Worm (Caenorhabditis elegans): Measurements from ENCODE around the gene Y55B1BR.8.

Gene Y55B1BR.8

DNA sequence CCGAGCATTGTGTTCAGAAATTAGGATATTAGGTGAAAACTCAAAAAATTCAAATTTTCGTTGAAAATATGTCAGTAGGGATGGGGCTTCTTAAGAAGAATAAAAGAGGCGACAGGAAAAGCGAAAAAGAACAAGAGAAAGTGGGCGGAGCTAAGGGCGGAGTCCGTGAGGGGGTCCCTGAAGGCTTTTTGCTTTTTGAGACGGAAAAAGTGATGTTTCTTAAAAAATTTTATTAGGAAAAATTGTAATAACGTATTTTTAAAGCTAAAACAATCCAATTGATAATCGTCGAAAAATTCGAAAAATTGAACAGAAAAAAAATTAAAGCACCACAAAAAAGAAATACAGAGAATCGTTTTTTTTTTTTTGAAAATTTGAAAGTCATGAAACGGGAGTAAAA, 19.5 kb downstream of the Y55B1BR.8 start, which contains the start of gene Y55B1BR.6:
Gene Y55B1BR.6, minus strand, starts transcription at position 101 of the 400 bp plus-strand sequence.
- no peak for TF ChIP-seq flt-1 (GFP tag; IDR thresholded peaks at IDR 0.05)
- no peak for TF ChIP-seq hmbx-1 (tag; optimal IDR thresholded peaks at IDR 0.05)
- no peak for TF ChIP-seq hmg-4 (GFP tag; optimal IDR thresholded peaks at IDR 0.05)
- TF ChIP-seq tbx-37 (GFP tag; conservative IDR thresholded peaks at IDR 0.05): no peak
- TF ChIP-seq tra-4 (tag; optimal IDR thresholded peaks at IDR 0.05): no peak
- no peak for TF ChIP-seq sea-1 (GFP tag; conservative IDR thresholded peaks at IDR 0.05)
- no peak for TF ChIP-seq ceh-36 (tag; optimal IDR thresholded peaks at IDR 0.05)
- TF ChIP-seq pes-1 (GFP tag; IDR thresholded peaks at IDR 0.05): no peak
- TF ChIP-seq scrt-1 (GFP tag; IDR thresholded peaks at IDR 0.05): no peak
- no peak for TF ChIP-seq aly-1 (tag; optimal IDR thresholded peaks at IDR 0.05)
- TF ChIP-seq F13C5.2 (tag; optimal IDR thresholded peaks at IDR 0.05): no peak
- no peak for TF ChIP-seq ceh-13 (GFP tag; optimal IDR thresholded peaks at IDR 0.05)
- TF ChIP-seq tbx-11 (GFP tag; IDR thresholded peaks at IDR 0.05): no peak
- TF ChIP-seq hnd-1 (tag; optimal IDR thresholded peaks at IDR 0.05): no peak

DNA sequence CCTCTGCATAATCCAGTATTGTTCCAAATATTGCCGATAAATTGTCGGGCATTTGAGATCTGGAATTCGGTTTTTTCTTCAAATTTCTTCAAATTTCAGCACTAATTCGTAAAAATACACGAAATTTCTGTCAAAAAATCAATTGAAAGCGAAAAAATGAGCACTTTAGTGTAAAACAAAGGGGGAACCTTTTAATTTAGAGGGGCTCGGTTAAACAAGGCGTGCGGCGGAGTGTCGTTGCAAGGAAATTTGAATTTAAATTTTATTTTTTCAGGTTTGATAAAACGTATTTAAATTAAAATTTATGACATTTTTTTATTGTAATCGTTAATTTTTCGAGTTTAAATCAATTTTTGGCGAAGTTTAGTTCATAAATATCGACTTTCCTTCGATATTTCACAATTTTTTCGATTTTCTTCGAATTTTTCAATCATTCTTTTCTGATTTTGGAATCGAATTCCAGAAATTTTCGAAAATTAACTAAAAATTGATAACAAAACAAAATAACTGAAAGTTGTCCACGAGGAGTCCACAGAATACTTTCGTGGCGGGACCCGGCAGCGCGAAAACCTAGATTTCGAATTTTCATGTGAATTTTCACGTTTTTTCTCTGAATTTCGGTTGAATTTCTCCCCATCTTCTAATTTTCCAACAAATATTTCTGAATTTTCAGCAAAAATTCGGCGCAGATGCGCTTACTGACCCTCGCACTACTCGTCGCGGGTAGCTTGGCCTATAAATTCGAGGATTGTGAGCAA, 27.6 kb downstream of the Y55B1BR.8 start, which contains the start of the genes magu-1 and nemp-1:
Gene magu-1, minus strand, starts transcription at position 59 of the 758 bp plus-strand sequence.
Gene nemp-1, plus strand, starts transcription at position 674 of the 758 bp plus-strand sequence.
- TF ChIP-seq ama-1 (optimal IDR thresholded peaks at IDR 0.05): no peak

DNA sequence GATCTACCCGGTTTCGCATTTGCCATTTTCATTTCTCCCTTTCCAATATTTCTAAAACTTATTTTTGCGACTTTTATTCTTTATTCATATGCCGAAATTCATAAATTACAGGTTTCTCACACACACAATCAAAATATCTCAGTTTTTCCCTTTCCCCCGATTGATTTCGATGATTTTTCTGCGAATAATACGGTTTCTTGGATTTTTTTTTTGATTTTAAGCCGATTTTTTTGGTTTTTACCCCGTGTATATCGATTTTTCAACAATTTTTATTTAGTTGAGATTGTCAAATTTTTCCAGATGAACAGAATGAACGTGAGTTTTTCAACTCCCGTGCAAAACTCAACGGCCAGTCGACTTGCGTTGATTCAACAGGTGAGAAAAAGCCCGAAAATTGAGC, 31.0 kb downstream of the Y55B1BR.8 start, which contains the start of gene mat-3:
Gene mat-3, plus strand, starts transcription at position 301 of the 400 bp plus-strand sequence.
- TF ChIP-seq pes-1 (GFP tag; IDR thresholded peaks at IDR 0.05) (no peak), ceh-13 (GFP tag; optimal IDR thresholded peaks at IDR 0.05) (no peak), aly-1 (tag; optimal IDR thresholded peaks at IDR 0.05) (no peak), sea-1 (GFP tag; conservative IDR thresholded peaks at IDR 0.05) (no peak), tbx-37 (GFP tag; conservative IDR thresholded peaks at IDR 0.05) (no peak), F13C5.2 (tag; optimal IDR thresholded peaks at IDR 0.05) (no peak), ets-7 (tag; optimal IDR thresholded peaks at IDR 0.05) (no peak), hnd-1 (tag; optimal IDR thresholded peaks at IDR 0.05) (no peak), hmg-4 (GFP tag; optimal IDR thresholded peaks at IDR 0.05) (no peak), flt-1 (GFP tag; IDR thresholded peaks at IDR 0.05) (no peak), B0310.2 (tag; optimal IDR thresholded peaks at IDR 0.05) (no peak)

DNA sequence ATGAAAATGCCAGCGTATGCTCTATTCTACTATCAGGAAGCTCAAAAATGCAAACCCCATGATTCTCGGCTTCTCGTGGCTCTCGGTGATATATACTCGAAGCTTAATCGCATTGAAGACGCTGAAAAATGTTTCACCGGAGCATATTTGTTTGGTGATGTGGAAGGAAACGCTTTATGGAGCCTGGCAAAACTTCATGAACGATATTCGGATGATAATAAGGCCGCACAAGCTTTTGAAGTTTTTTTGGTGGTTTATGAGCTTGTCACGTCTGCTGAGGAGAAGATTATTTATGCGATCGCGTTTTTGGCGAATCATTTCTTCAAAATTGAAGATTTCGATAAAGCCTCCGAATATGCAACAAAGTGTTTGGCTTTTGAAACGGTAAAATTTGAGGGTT, 37.1 kb downstream of the Y55B1BR.8 start:
- no peak for TF ChIP-seq ama-1 (optimal IDR thresholded peaks at IDR 0.05)
- TF ChIP-seq scrt-1 (GFP tag; IDR thresholded peaks at IDR 0.05): no peak
- TF ChIP-seq pes-1 (GFP tag; IDR thresholded peaks at IDR 0.05): no peak
- TF ChIP-seq tbx-11 (GFP tag; IDR thresholded peaks at IDR 0.05): no peak
- TF ChIP-seq ceh-36 (tag; optimal IDR thresholded peaks at IDR 0.05): no peak

DNA sequence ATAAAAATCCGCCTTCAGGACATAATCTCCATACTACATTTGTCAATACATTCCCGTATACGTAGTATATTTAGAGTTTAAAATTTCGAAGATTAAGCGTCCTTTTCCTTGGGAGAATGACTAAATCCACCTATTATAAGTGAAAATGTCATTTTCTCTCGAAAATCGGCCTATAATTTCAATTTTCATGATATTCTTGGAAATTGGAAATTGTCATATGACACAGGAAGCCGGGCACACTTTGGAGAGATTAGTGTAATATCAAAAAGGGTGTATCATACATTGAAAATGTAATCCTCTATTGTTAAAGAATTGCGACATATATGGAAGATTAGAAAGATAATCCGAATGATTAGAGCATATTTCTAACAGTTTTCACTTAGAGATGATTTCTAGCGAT, 38.5 kb downstream of the Y55B1BR.8 start:
- TF ChIP-seq ets-7 (tag; optimal IDR thresholded peaks at IDR 0.05): no peak
- no peak for TF ChIP-seq tbx-11 (GFP tag; IDR thresholded peaks at IDR 0.05)
- no peak for TF ChIP-seq flt-1 (GFP tag; IDR thresholded peaks at IDR 0.05)
- no peak for TF ChIP-seq hmbx-1 (tag; optimal IDR thresholded peaks at IDR 0.05)
- no peak for TF ChIP-seq sea-1 (GFP tag; conservative IDR thresholded peaks at IDR 0.05)
- TF ChIP-seq scrt-1 (GFP tag; IDR thresholded peaks at IDR 0.05): no peak
- no peak for TF ChIP-seq hmg-4 (GFP tag; optimal IDR thresholded peaks at IDR 0.05)
- no peak for TF ChIP-seq ceh-36 (tag; optimal IDR thresholded peaks at IDR 0.05)
- TF ChIP-seq aly-1 (tag; optimal IDR thresholded peaks at IDR 0.05): no peak
- TF ChIP-seq ceh-13 (GFP tag; optimal IDR thresholded peaks at IDR 0.05): no peak
- TF ChIP-seq tra-4 (tag; optimal IDR thresholded peaks at IDR 0.05): no peak
- no peak for TF ChIP-seq B0310.2 (tag; optimal IDR thresholded peaks at IDR 0.05)
- no peak for TF ChIP-seq ama-1 (optimal IDR thresholded peaks at IDR 0.05)
- no peak for TF ChIP-seq hnd-1 (tag; optimal IDR thresholded peaks at IDR 0.05)
- TF ChIP-seq F13C5.2 (tag; optimal IDR thresholded peaks at IDR 0.05): no peak

DNA sequence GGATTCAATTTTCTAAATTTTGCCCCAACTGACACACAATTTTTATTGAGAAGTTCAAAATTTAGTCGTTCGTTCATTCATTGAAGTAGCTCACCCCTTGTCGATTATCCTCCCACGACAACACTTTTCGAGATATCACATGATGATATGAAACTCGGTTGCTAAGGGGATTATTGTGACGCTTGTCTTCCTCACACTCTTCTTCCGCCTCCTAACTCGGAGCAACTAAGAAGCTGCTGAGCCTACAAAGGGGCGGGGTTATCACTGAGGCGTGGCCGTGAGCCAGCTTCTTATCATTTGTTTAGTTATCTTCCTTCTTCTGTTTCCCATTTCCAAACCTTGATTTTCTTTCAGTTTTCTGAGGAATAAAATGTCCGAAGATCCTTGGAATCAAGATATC, 39.4 kb downstream of the Y55B1BR.8 start, which contains the start of gene F10C5.3:
Gene F10C5.3, plus strand, starts transcription at position 313 of the 400 bp plus-strand sequence.
- TF ChIP-seq ets-7 (tag; optimal IDR thresholded peaks at IDR 0.05) (no peak), tbx-37 (GFP tag; conservative IDR thresholded peaks at IDR 0.05) (no peak), hnd-1 (tag; optimal IDR thresholded peaks at IDR 0.05) (no peak), F13C5.2 (tag; optimal IDR thresholded peaks at IDR 0.05) (no peak), tbx-11 (GFP tag; IDR thresholded peaks at IDR 0.05) (no peak), hmbx-1 (tag; optimal IDR thresholded peaks at IDR 0.05) (no peak), aly-1 (tag; optimal IDR thresholded peaks at IDR 0.05) (no peak), ama-1 (optimal IDR thresholded peaks at IDR 0.05) (no peak), flt-1 (GFP tag; IDR thresholded peaks at IDR 0.05) (no peak), sea-1 (GFP tag; conservative IDR thresholded peaks at IDR 0.05) (no peak), tra-4 (tag; optimal IDR thresholded peaks at IDR 0.05) (no peak), B0310.2 (tag; optimal IDR thresholded peaks at IDR 0.05) (no peak), pes-1 (GFP tag; IDR thresholded peaks at IDR 0.05) (no peak), ceh-13 (GFP tag; optimal IDR thresholded peaks at IDR 0.05) (no peak), scrt-1 (GFP tag; IDR thresholded peaks at IDR 0.05) (no peak), hmg-4 (GFP tag; optimal IDR thresholded peaks at IDR 0.05) (no peak), ceh-36 (tag; optimal IDR thresholded peaks at IDR 0.05) (no peak)

DNA sequence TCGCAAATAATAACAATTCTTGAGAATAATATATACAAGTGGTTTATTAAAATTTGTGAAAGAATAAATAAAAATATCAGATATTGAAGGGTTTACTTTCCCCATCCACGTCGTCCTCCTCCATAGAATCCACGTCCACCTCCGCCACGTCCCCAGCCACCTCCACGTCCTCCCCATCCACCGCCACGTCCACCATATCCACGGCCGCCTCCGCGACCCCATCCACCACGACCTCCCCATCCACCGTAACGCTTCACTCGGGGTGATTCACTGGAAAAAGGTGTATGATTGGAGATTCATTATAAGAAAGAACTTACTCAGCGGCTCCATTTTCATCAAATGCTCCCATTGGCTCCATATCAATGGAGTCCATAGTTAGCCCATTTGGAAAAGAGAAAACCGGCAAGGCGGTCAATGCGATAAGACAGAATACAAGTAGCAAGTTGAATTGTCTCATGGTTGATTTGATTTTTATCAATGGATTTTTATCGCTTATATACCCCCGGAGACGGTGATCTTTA, 41.9 kb downstream of the Y55B1BR.8 start, which contains the start of gene nlp-32:
Gene nlp-32, minus strand, starts transcription at position 471 of the 521 bp plus-strand sequence.
- TF ChIP-seq ceh-13 (GFP tag; optimal IDR thresholded peaks at IDR 0.05) (no peak), B0310.2 (tag; optimal IDR thresholded peaks at IDR 0.05) (no peak), ama-1 (optimal IDR thresholded peaks at IDR 0.05) (no peak), F13C5.2 (tag; optimal IDR thresholded peaks at IDR 0.05) (no peak), scrt-1 (GFP tag; IDR thresholded peaks at IDR 0.05) (no peak), aly-1 (tag; optimal IDR thresholded peaks at IDR 0.05) (no peak), ets-7 (tag; optimal IDR thresholded peaks at IDR 0.05) (no peak), hnd-1 (tag; optimal IDR thresholded peaks at IDR 0.05) (no peak), hmbx-1 (tag; optimal IDR thresholded peaks at IDR 0.05) (no peak), sea-1 (GFP tag; conservative IDR thresholded peaks at IDR 0.05) (no peak), pes-1 (GFP tag; IDR thresholded peaks at IDR 0.05) (no peak), tra-4 (tag; optimal IDR thresholded peaks at IDR 0.05) (no peak), tbx-37 (GFP tag; conservative IDR thresholded peaks at IDR 0.05) (no peak), tbx-11 (GFP tag; IDR thresholded peaks at IDR 0.05) (no peak)
